Worm (Caenorhabditis elegans): ENCODE data around the gene F37B12.3.

F37B12.3 gene

ce11 chrII:8992780-8993179 is 48.4 kb downstream of the F37B12.3 start, which contains the start of gene ooc-5:
Gene ooc-5 (plus strand): TSS chrII:8993160.
- TF ChIP-seq ZK185.1 (tag; optimal IDR thresholded peaks at IDR 0.05; ENCODE audit: poor library complexity, severe bottlenecking) = no peak
- TF ChIP-seq ama-1 (optimal IDR thresholded peaks at IDR 0.05) = no peak
- no peak for TF ChIP-seq ama-1 (GFP tag; optimal IDR thresholded peaks at IDR 0.05)
- TF ChIP-seq ztf-3 (GFP tag; optimal IDR thresholded peaks at IDR 0.05) = no peak
- TF ChIP-seq ceh-58 (GFP tag; IDR thresholded peaks at IDR 0.05) = no peak
- peak; percentile 8 for TF ChIP-seq lsl-1 (GFP tag; optimal IDR thresholded peaks at IDR 0.05)
- no peak for TF ChIP-seq B0019.2 (GFP tag; conservative IDR thresholded peaks at IDR 0.05)
- TF ChIP-seq aptf-2 (GFP tag; conservative IDR thresholded peaks at IDR 0.05) = no peak
- TF ChIP-seq egrh-3 (GFP tag; IDR thresholded peaks at IDR 0.05) = no peak
- no peak for TF ChIP-seq snpc-1.1 (tag; optimal IDR thresholded peaks at IDR 0.05; ENCODE audit: insufficient read depth)

ce11 chrII:8991602-8992001 is 49.6 kb downstream of the F37B12.3 start:
- TF ChIP-seq nhr-80 (tag; optimal IDR thresholded peaks at IDR 0.05) = peak; percentile 78
- TF ChIP-seq dox-1 (GFP tag; IDR thresholded peaks at IDR 0.05) = peak; percentile 31; the same call in 1 of the 2 replicates
- TF ChIP-seq cebp-1 (GFP tag; IDR thresholded peaks at IDR 0.05) = no peak
- peak; percentile 8 for TF ChIP-seq cebp-1 (tag; optimal IDR thresholded peaks at IDR 0.05)
- TF ChIP-seq let-526 (GFP tag; IDR thresholded peaks at IDR 0.05) = no peak

ce11 chrII:8990267-8990666 is 50.9 kb downstream of the F37B12.3 start:
- no peak for TF ChIP-seq ztf-3 (GFP tag; optimal IDR thresholded peaks at IDR 0.05)
- no peak for TF ChIP-seq lin-54 (GFP tag; optimal IDR thresholded peaks at IDR 0.05)
- peak; percentile 24 for TF ChIP-seq attf-5 (GFP tag; optimal IDR thresholded peaks at IDR 0.05)
- peak; percentile 35 for TF ChIP-seq nhr-80 (tag; optimal IDR thresholded peaks at IDR 0.05)
- TF ChIP-seq nfyb-1 (GFP tag; IDR thresholded peaks at IDR 0.05) = no peak
- TF ChIP-seq unc-62 (GFP tag; optimal IDR thresholded peaks at IDR 0.05) = peak; percentile 80
- no peak for TF ChIP-seq Y56A3A.18 (GFP tag; IDR thresholded peaks at IDR 0.05)
- TF ChIP-seq cebp-1 (GFP tag; IDR thresholded peaks at IDR 0.05) = peak; percentile 63; the same call in 1 of the 2 replicates
- peak; percentile 80 for TF ChIP-seq cebp-1 (tag; optimal IDR thresholded peaks at IDR 0.05)
- no peak for TF ChIP-seq lir-1 (GFP tag; conservative IDR thresholded peaks at IDR 0.05)
